Fruit fly (Drosophila melanogaster) whole organism, embryonic: ENCODE results near the gene CG5973.

Experiments
- Abd-B ChIP-seq: fragments of 200-800 bp; sonication (Bioruptor generic); optimal IDR thresholded peaks from 2 replicates; lab custom pipeline; 2018; ENCODE audit warnings: missing biosample characterization, mild to moderate bottlenecking, missing genetic modification characterization, moderate library complexity
- CG11695 ChIP-seq: fragments of 200-800 bp; sonication (Bioruptor generic); IDR thresholded peaks from 3 replicates; pipeline ENCODE4 v1.3.6; 2022; ENCODE audit warnings: missing biosample characterization, missing genetic modification characterization
- CG1233 ChIP-seq: fragments of 200-800 bp; sonication (Bioruptor generic); optimal IDR thresholded peaks from 4 replicates; lab custom pipeline; 2018; ENCODE audit warnings: missing biosample characterization, mild to moderate bottlenecking, missing genetic modification characterization
- CG13424 ChIP-seq: fragments of 200-800 bp; sonication (Bioruptor generic); optimal IDR thresholded peaks from 2 replicates; lab custom pipeline; 2019; ENCODE audit warnings: missing biosample characterization, mild to moderate bottlenecking, missing genetic modification characterization, moderate library complexity
- CG15269 ChIP-seq: fragments of 200-800 bp; sonication (Bioruptor generic); optimal IDR thresholded peaks from 2 replicates; lab custom pipeline; 2018; ENCODE audit warnings: missing biosample characterization, mild to moderate bottlenecking, missing genetic modification characterization, moderate library complexity
- CG17328 ChIP-seq: fragments of 200-800 bp; sonication (Bioruptor generic); IDR thresholded peaks from 2 replicates; pipeline ENCODE4 v1.3.6; 2022; ENCODE audit warnings: missing biosample characterization, missing genetic modification characterization
- CG2678 ChIP-seq: fragments of 200-800 bp; sonication (Bioruptor generic); optimal IDR thresholded peaks from 3 replicates; lab custom pipeline; 2019; ENCODE audit warnings: missing biosample characterization, mild to moderate bottlenecking, missing genetic modification characterization, moderate library complexity
- CG2889 ChIP-seq: fragments of 200-800 bp; sonication (Bioruptor generic); IDR thresholded peaks from 3 replicates; pipeline ENCODE4 v1.3.6; 2022; ENCODE audit warnings: missing biosample characterization, missing genetic modification characterization
- CG31441 ChIP-seq: fragments of 200-800 bp; sonication (Bioruptor generic); IDR thresholded peaks from 2 replicates; pipeline ENCODE4 v1.3.6; 2022; ENCODE audit warnings: missing biosample characterization, missing genetic modification characterization
- CG34422 ChIP-seq: fragments of 200-800 bp; sonication (Bioruptor generic); IDR thresholded peaks from 3 replicates; pipeline ENCODE4 v1.3.6; 2022; ENCODE audit warnings: missing biosample characterization, missing genetic modification characterization
- CG4404 ChIP-seq: fragments of 200-800 bp; sonication (Bioruptor generic); IDR thresholded peaks from 2 replicates; pipeline ENCODE4 v1.3.6; 2022; ENCODE audit warnings: missing biosample characterization, missing genetic modification characterization
- CG5245 ChIP-seq: fragments of 200-800 bp; sonication (Bioruptor generic); optimal IDR thresholded peaks from 3 replicates; lab custom pipeline; 2016; ENCODE audit warnings: missing biosample characterization, missing genetic modification characterization
- CG6683 ChIP-seq: fragments of 200-800 bp; sonication (Bioruptor generic); optimal IDR thresholded peaks from 2 replicates; lab custom pipeline; 2017; ENCODE audit warnings: missing biosample characterization, mild to moderate bottlenecking, missing genetic modification characterization, missing genetic modification reagents
- CG7357 ChIP-seq: fragments of 200-800 bp; sonication (Bioruptor generic); IDR thresholded peaks from 3 replicates; pipeline ENCODE4 v1.3.6; 2022; ENCODE audit warnings: missing biosample characterization, missing genetic modification characterization
- CG7987 ChIP-seq: fragments of 200-800 bp; sonication (Bioruptor generic); optimal IDR thresholded peaks from 2 replicates; lab custom pipeline; 2018; ENCODE audit warnings: missing biosample characterization, mild to moderate bottlenecking, missing genetic modification characterization, moderate library complexity
- CG8388 ChIP-seq: fragments of 200-800 bp; sonication (Bioruptor generic); optimal IDR thresholded peaks from 2 replicates; lab custom pipeline; 2019; ENCODE audit warnings: missing biosample characterization, mild to moderate bottlenecking, missing genetic modification characterization, moderate library complexity
- CG8478 ChIP-seq: fragments of >200 bp; optimal IDR thresholded peaks from 2 replicates; lab custom pipeline; 2018
- CG9437 ChIP-seq: fragments of 200-800 bp; sonication (Bioruptor generic); optimal IDR thresholded peaks from 2 replicates; lab custom pipeline; 2018; ENCODE audit warnings: missing biosample characterization, mild to moderate bottlenecking, missing genetic modification characterization
- CG9817 ChIP-seq: fragments of 200-800 bp; sonication (Bioruptor generic); optimal IDR thresholded peaks from 2 replicates; lab custom pipeline; 2018; ENCODE audit warnings: missing biosample characterization, mild to moderate bottlenecking, missing genetic modification characterization, moderate library complexity
- CG9876 ChIP-seq: fragments of 200-800 bp; sonication (Bioruptor generic); optimal IDR thresholded peaks from 2 replicates; lab custom pipeline; 2016; ENCODE audit warnings: missing biosample characterization, missing genetic modification characterization
- CTCF ChIP-seq: fragments of 200-800 bp; sonication (Bioruptor generic); optimal IDR thresholded peaks from 2 replicates; lab custom pipeline; 2017; ENCODE audit warnings: missing biosample characterization, mild to moderate bottlenecking, missing genetic modification characterization, moderate library complexity
- Dll ChIP-seq: fragments of 200-800 bp; sonication (Bioruptor generic); IDR thresholded peaks from 4 replicates; pipeline ENCODE4 v1.3.6; 2022; ENCODE audit warnings: missing biosample characterization, missing genetic modification characterization; ENCODE audit not compliant: partially characterized antibody
- Drgx ChIP-seq: fragments of 200-800 bp; sonication (Bioruptor generic); IDR thresholded peaks from 2 replicates; pipeline ENCODE4 v1.3.6; 2022; ENCODE audit warnings: missing biosample characterization, missing genetic modification characterization
- H15 ChIP-seq: fragments of 200-800 bp; sonication (Bioruptor generic); IDR thresholded peaks from 3 replicates; pipeline ENCODE4 v1.3.6; 2022; ENCODE audit warnings: missing biosample characterization, missing genetic modification characterization
- MTF-1 ChIP-seq: fragments of 200-800 bp; sonication (Bioruptor generic); optimal IDR thresholded peaks from 2 replicates; lab custom pipeline; 2018; ENCODE audit warnings: missing biosample characterization, mild to moderate bottlenecking, missing genetic modification characterization, borderline replicate concordance
- Meics ChIP-seq: fragments of 200-800 bp; sonication (Bioruptor generic); optimal IDR thresholded peaks from 2 replicates; lab custom pipeline; 2017; ENCODE audit warnings: missing biosample characterization, mild to moderate bottlenecking, missing genetic modification characterization
- Oli ChIP-seq: fragments of 200-800 bp; sonication (Bioruptor generic); optimal IDR thresholded peaks from 2 replicates; lab custom pipeline; 2018; ENCODE audit warnings: missing biosample characterization, mild to moderate bottlenecking, missing genetic modification characterization, moderate library complexity
- PHDP ChIP-seq: fragments of 200-800 bp; sonication (Bioruptor generic); optimal IDR thresholded peaks from 3 replicates; lab custom pipeline; 2018; ENCODE audit warnings: missing biosample characterization, mild to moderate bottlenecking, missing genetic modification characterization, moderate library complexity
- Xbp1 ChIP-seq: fragments of 200-800 bp; sonication (Bioruptor generic); optimal IDR thresholded peaks from 3 replicates; lab custom pipeline; 2016; ENCODE audit warnings: missing biosample characterization, mild to moderate bottlenecking, missing genetic modification characterization
- Xrp1 ChIP-seq: fragments of 200-800 bp; sonication (Bioruptor generic); IDR thresholded peaks from 2 replicates; pipeline ENCODE4 v1.3.6; 2022; ENCODE audit warnings: missing biosample characterization, missing genetic modification characterization
- ac ChIP-seq: fragments of 200-800 bp; sonication (Bioruptor generic); optimal IDR thresholded peaks from 3 replicates; lab custom pipeline; 2017; ENCODE audit warnings: missing biosample characterization, mild to moderate bottlenecking, missing genetic modification characterization
- bowl ChIP-seq: fragments of 200-800 bp; sonication (Bioruptor generic); IDR thresholded peaks from 2 replicates; pipeline ENCODE4 v1.3.6; 2022; ENCODE audit warnings: missing biosample characterization, missing genetic modification characterization
- bsh ChIP-seq, 2 experiments: fragments of 200-800 bp; sonication (Bioruptor generic); optimal IDR thresholded peaks; 2 replicates each; lab custom pipeline; 2017 to 2018; ENCODE audit warnings: mild to moderate bottlenecking in 2 of 2, missing biosample characterization in 2 of 2, missing genetic modification characterization in 2 of 2, moderate library complexity in 1 of 2
- cato ChIP-seq: fragments of 200-800 bp; sonication (Bioruptor generic); optimal IDR thresholded peaks from 2 replicates; lab custom pipeline; 2016; ENCODE audit warnings: missing biosample characterization, missing genetic modification characterization, borderline replicate concordance
- dysf ChIP-seq: fragments of 200-800 bp; sonication (Bioruptor generic); IDR thresholded peaks from 3 replicates; pipeline ENCODE4 v1.3.6; 2022; ENCODE audit warnings: missing biosample characterization, missing genetic modification characterization
- eyg ChIP-seq: fragments of 200-800 bp; sonication (Bioruptor generic); optimal IDR thresholded peaks from 3 replicates; lab custom pipeline; 2016; ENCODE audit warnings: missing biosample characterization, missing genetic modification characterization
- fd64A ChIP-seq: fragments of 200-800 bp; sonication (Bioruptor generic); optimal IDR thresholded peaks from 3 replicates; lab custom pipeline; 2018; ENCODE audit warnings: missing biosample characterization, mild to moderate bottlenecking, missing genetic modification characterization
- her ChIP-seq: fragments of 200-800 bp; sonication (Bioruptor generic); optimal IDR thresholded peaks from 2 replicates; lab custom pipeline; 2016; ENCODE audit warnings: missing biosample characterization, missing genetic modification characterization
- hth ChIP-seq: fragments of >200 bp; optimal IDR thresholded peaks from 2 replicates; lab custom pipeline; 2017; ENCODE audit warnings: inconsistent platforms
- klu ChIP-seq: fragments of 200-800 bp; sonication (Bioruptor generic); IDR thresholded peaks from 2 replicates; pipeline ENCODE4 v1.3.6; 2022; ENCODE audit warnings: missing biosample characterization, missing genetic modification characterization
- lola ChIP-seq, 3 experiments: fragments of >200 bp in 2 of 3; fragments of 200-800 bp in 1 of 3; sonication (Bioruptor generic) in 1 of 3; optimal IDR thresholded peaks; 2 replicates each; lab custom pipeline; 2017 to 2019; ENCODE audit warnings: missing biosample characterization in 3 of 3, missing genetic modification characterization in 3 of 3, mild to moderate bottlenecking in 1 of 3, moderate library complexity in 1 of 3
- oc ChIP-seq: fragments of 200-800 bp; sonication (Bioruptor generic); optimal IDR thresholded peaks from 2 replicates; lab custom pipeline; 2018; ENCODE audit warnings: missing biosample characterization, mild to moderate bottlenecking, missing genetic modification characterization, moderate library complexity
- odd ChIP-seq: fragments of 200-800 bp; sonication (Bioruptor generic); optimal IDR thresholded peaks from 2 replicates; lab custom pipeline; 2017; ENCODE audit warnings: missing biosample characterization, mild to moderate bottlenecking, missing genetic modification characterization
- pho ChIP-seq: fragments of 200-800 bp; sonication (Bioruptor generic); optimal IDR thresholded peaks from 2 replicates; lab custom pipeline; 2016; ENCODE audit warnings: missing biosample characterization, missing genetic modification characterization
- psq ChIP-seq: fragments of 200-800 bp; sonication (Bioruptor generic); optimal IDR thresholded peaks from 2 replicates; lab custom pipeline; 2017; ENCODE audit warnings: missing biosample characterization, missing genetic modification characterization
- pzg ChIP-seq: fragments of 200-800 bp; sonication (Bioruptor generic); optimal IDR thresholded peaks from 3 replicates; lab custom pipeline; 2018; ENCODE audit warnings: missing biosample characterization, mild to moderate bottlenecking, missing genetic modification characterization, moderate library complexity
- seq ChIP-seq: fragments of 200-800 bp; sonication (Bioruptor generic); IDR thresholded peaks from 2 replicates; pipeline ENCODE4 v1.3.6; 2022; ENCODE audit warnings: missing biosample characterization, missing genetic modification characterization
- sisA ChIP-seq: fragments of 200-800 bp; sonication (Bioruptor generic); IDR thresholded peaks from 2 replicates; pipeline ENCODE4 v1.3.6; 2022; ENCODE audit warnings: missing biosample characterization, missing genetic modification characterization
- slou ChIP-seq: fragments of 200-800 bp; sonication (Bioruptor generic); optimal IDR thresholded peaks from 3 replicates; lab custom pipeline; 2016; ENCODE audit warnings: missing biosample characterization, missing genetic modification characterization
- ssp ChIP-seq: fragments of 200-800 bp; sonication (Bioruptor generic); IDR thresholded peaks from 2 replicates; pipeline ENCODE4 v1.3.6; 2022; ENCODE audit warnings: missing biosample characterization, missing genetic modification characterization
- stc ChIP-seq: fragments of 200-800 bp; sonication (Bioruptor generic); IDR thresholded peaks from 2 replicates; pipeline ENCODE4 v1.3.6; 2022; ENCODE audit warnings: missing biosample characterization, missing genetic modification characterization
- tgo ChIP-seq: fragments of 200-800 bp; sonication (Bioruptor generic); IDR thresholded peaks from 3 replicates; pipeline ENCODE4 v1.3.6; 2022; ENCODE audit warnings: missing biosample characterization, missing genetic modification characterization

The CG5973 gene

dm6 chr2L:7395813-7396212 is 41.5 kb upstream of the CG5973 start (continued):
- TF ChIP-seq pho (GFP tag; lab: Kevin White, UChicago) (no peak), Abd-B (peak; percentile 44), klu (GFP tag; lab: Robert Waterston, UW) (peak; percentile 44; the same call in 1 of the 2 replicates), H15 (GFP tag; lab: Robert Waterston, UW) (0 out of 3 replicates have a peak, but pooled peaks have one; percentile 10), Xbp1 (GFP tag; lab: Kevin White, UChicago) (peak; percentile 48), CG7357 (no peak), CTCF (GFP tag; lab: Kevin White, UChicago) (no peak), Drgx (GFP tag; lab: Robert Waterston, UW) (no peak), CG9817 (peak; percentile 54), ssp (GFP tag; lab: Robert Waterston, UW) (no peak), CG34422 (GFP tag; lab: Robert Waterston, UW) (no peak), Xrp1 (GFP tag; lab: Robert Waterston, UW) (peak; percentile 58), her (GFP tag; lab: Kevin White, UChicago) (no peak), bsh (GFP tag; optimal IDR thresholded peaks at IDR 0.05; lab: Kevin White, UChicago) (peak in 1 of 2 experiments; percentile 44), CG4404 (GFP tag; lab: Robert Waterston, UW) (no peak), lola (GFP tag; optimal IDR thresholded peaks at IDR 0.05; lab: Kevin White, UChicago) (no peak), CG5245 (GFP tag; lab: Kevin White, UChicago) (peak; percentile 4), CG13424 (tag; lab: Kevin White, UChicago) (peak; percentile 76), CG2678 (tag; lab: Kevin White, UChicago) (peak; percentile 79), eyg (GFP tag; lab: Kevin White, UChicago) (no peak), cato (no peak), stc (0 out of 2 replicates have a peak, but pooled peaks have one; percentile 33), CG15269 (tag; lab: Kevin White, UChicago) (peak; percentile 78), dysf (peak; percentile 77), slou (GFP tag; lab: Kevin White, UChicago) (no peak), PHDP (tag; lab: Kevin White, UChicago) (peak; percentile 75), CG1233 (no peak), odd (GFP tag; lab: Kevin White, UChicago) (no peak), CG8388 (GFP tag; lab: Kevin White, UChicago) (peak; percentile 57), seq (GFP tag; lab: Robert Waterston, UW) (peak; percentile 60), sisA (peak; percentile 52; the same call in 1 of the 2 replicates), CG6683 (GFP tag; lab: Kevin White, UChicago) (peak; percentile 11), CG11695 (GFP tag; lab: Robert Waterston, UW) (peak; percentile 57; the same call in 1 of the 3 replicates), ac (GFP tag; lab: Kevin White, UChicago) (no peak), Dll (GFP tag; lab: Robert Waterston, UW) (no peak), Meics (peak; percentile 66), psq (GFP tag; lab: Kevin White, UChicago) (no peak), pzg (GFP tag; lab: Kevin White, UChicago) (no peak), CG7987 (GFP tag; lab: Kevin White, UChicago) (no peak), fd64A (GFP tag; lab: Kevin White, UChicago) (no peak), CG31441 (GFP tag; lab: Robert Waterston, UW) (peak; percentile 77), CG17328 (GFP tag; lab: Robert Waterston, UW) (peak; percentile 31; the same call in 1 of the 2 replicates), CG2889 (GFP tag; lab: Robert Waterston, UW) (no peak), tgo (GFP tag; lab: Robert Waterston, UW) (peak; percentile 73; the same call in 2 of the 3 replicates), CG9437 (GFP tag; lab: Kevin White, UChicago) (peak; percentile 37), CG9876 (GFP tag; lab: Kevin White, UChicago) (no peak), bowl (GFP tag; lab: Robert Waterston, UW) (no peak), oc (tag; lab: Kevin White, UChicago) (peak; percentile 52), Oli (tag; lab: Kevin White, UChicago) (peak; percentile 65), MTF-1 (GFP tag; lab: Kevin White, UChicago) (no peak), CG8478 (lab: Kevin White, UChicago) (no peak), hth (no peak)
